Worm (Caenorhabditis elegans) whole organism, late embryonic: ENCODE results near the gene sri-7.

ENCODE experiments used
- C38D4.7 ChIP-seq: fragments of 200-800 bp; sonication (Bioruptor generic); optimal IDR thresholded peaks from 2 replicates; lab custom pipeline; 2018; ENCODE audit warnings: mild to moderate bottlenecking, missing genetic modification characterization, moderate library complexity, missing compliant biosample characterization
- F13H6.1 ChIP-seq: sonication (generic microtip); optimal IDR thresholded peaks from 2 replicates; lab custom pipeline; 2016; ENCODE audit warnings: missing genetic modification characterization, missing compliant biosample characterization
- T23F11.4 ChIP-seq: fragments of 200-800 bp; sonication (Bioruptor generic); optimal IDR thresholded peaks from 2 replicates; lab custom pipeline; 2018; ENCODE audit warnings: mild to moderate bottlenecking, missing genetic modification characterization, missing compliant biosample characterization
- Y22D7AL.16 ChIP-seq: sonication (generic microtip); optimal IDR thresholded peaks from 2 replicates; lab custom pipeline; 2016; ENCODE audit warnings: missing genetic modification characterization, missing compliant biosample characterization
- ahr-1 ChIP-seq: sonication (generic microtip); optimal IDR thresholded peaks from 2 replicates; lab custom pipeline; 2016; ENCODE audit warnings: missing genetic modification characterization, missing compliant biosample characterization
- ceh-14 ChIP-seq: sonication (generic microtip); optimal IDR thresholded peaks from 2 replicates; lab custom pipeline; 2016; ENCODE audit warnings: missing genotype, missing genetic modification characterization, missing compliant biosample characterization
- ceh-18 ChIP-seq: sonication (generic microtip); optimal IDR thresholded peaks from 2 replicates; lab custom pipeline; 2016; ENCODE audit warnings: missing genetic modification characterization, missing compliant biosample characterization
- ceh-22 ChIP-seq: sonication (generic microtip); optimal IDR thresholded peaks from 2 replicates; lab custom pipeline; 2017; ENCODE audit warnings: missing biosample characterization, missing genetic modification characterization
- ceh-31 ChIP-seq: sonication (generic microtip); optimal IDR thresholded peaks from 2 replicates; lab custom pipeline; 2016; ENCODE audit warnings: missing genetic modification characterization, missing compliant biosample characterization
- ceh-34 ChIP-seq: sonication (generic microtip); optimal IDR thresholded peaks from 2 replicates; lab custom pipeline; 2016; ENCODE audit warnings: mild to moderate bottlenecking, missing genetic modification characterization, missing compliant biosample characterization
- ceh-48 ChIP-seq: sonication (generic microtip); optimal IDR thresholded peaks from 2 replicates; lab custom pipeline; 2016; ENCODE audit warnings: missing genetic modification characterization, inconsistent platforms, missing compliant biosample characterization
- dve-1 ChIP-seq: sonication (generic microtip); optimal IDR thresholded peaks from 2 replicates; lab custom pipeline; 2017; ENCODE audit warnings: antibody characterized with exemption, mild to moderate bottlenecking, missing genetic modification characterization, missing compliant biosample characterization
- elt-2 ChIP-seq: sonication (generic microtip); optimal IDR thresholded peaks from 2 replicates; lab custom pipeline; 2016; ENCODE audit warnings: missing genetic modification reagents, missing genetic modification characterization, missing compliant biosample characterization
- elt-4 ChIP-seq: sonication (generic microtip); optimal IDR thresholded peaks from 2 replicates; lab custom pipeline; 2016; ENCODE audit warnings: missing genetic modification characterization, missing compliant biosample characterization
- hlh-13 ChIP-seq: fragments of 200-800 bp; sonication (Bioruptor generic); optimal IDR thresholded peaks from 2 replicates; lab custom pipeline; 2018; ENCODE audit warnings: mild to moderate bottlenecking, missing genetic modification characterization, missing compliant biosample characterization
- hlh-15 ChIP-seq: sonication (generic microtip); optimal IDR thresholded peaks from 2 replicates; lab custom pipeline; 2016; ENCODE audit warnings: missing genetic modification characterization, missing compliant biosample characterization
- hlh-30 ChIP-seq: sonication (generic microtip); optimal IDR thresholded peaks from 2 replicates; lab custom pipeline; 2017; ENCODE audit warnings: antibody characterized with exemption, missing genetic modification characterization, missing compliant biosample characterization; ENCODE audit not compliant: insufficient read depth
- hlh-6 ChIP-seq: sonication (generic microtip); optimal IDR thresholded peaks from 2 replicates; lab custom pipeline; 2016; ENCODE audit warnings: missing genotype, missing genetic modification characterization, missing compliant biosample characterization
- hlh-8 ChIP-seq: sonication (generic microtip); optimal IDR thresholded peaks from 2 replicates; lab custom pipeline; 2016; ENCODE audit warnings: missing genotype, missing genetic modification characterization, missing compliant biosample characterization
- lim-6 ChIP-seq: sonication (generic microtip); optimal IDR thresholded peaks from 2 replicates; lab custom pipeline; 2016; ENCODE audit warnings: missing genetic modification characterization, missing compliant biosample characterization
- npax-4 ChIP-seq: sonication (generic microtip); optimal IDR thresholded peaks from 2 replicates; lab custom pipeline; 2016; ENCODE audit warnings: missing genetic modification characterization, missing compliant biosample characterization
- pat-9 ChIP-seq: fragments of 200-800 bp; sonication (Bioruptor generic); optimal IDR thresholded peaks from 2 replicates; lab custom pipeline; 2018; ENCODE audit warnings: mild to moderate bottlenecking, missing genetic modification characterization, moderate library complexity, missing compliant biosample characterization
- pax-1 ChIP-seq: fragments of 150-350 bp; optimal IDR thresholded peaks from 2 replicates; lab custom pipeline; 2014; ENCODE audit warnings: missing biosample characterization, missing genetic modification characterization
- pha-2 ChIP-seq: sonication (generic microtip); optimal IDR thresholded peaks from 2 replicates; lab custom pipeline; 2017; ENCODE audit warnings: mild to moderate bottlenecking, missing genetic modification characterization, missing compliant biosample characterization
- pha-4 ChIP-seq: fragments of 150-350 bp; optimal IDR thresholded peaks from 2 replicates; lab custom pipeline; 2018; ENCODE audit warnings: missing biosample characterization, missing genetic modification reagents, missing genetic modification characterization
- pros-1 ChIP-seq: fragments of 150-350 bp; optimal IDR thresholded peaks from 2 replicates; lab custom pipeline; 2014; ENCODE audit warnings: missing biosample characterization, missing genetic modification reagents, missing genetic modification characterization
- rnt-1 ChIP-seq: sonication (generic microtip); optimal IDR thresholded peaks from 2 replicates; lab custom pipeline; 2016; ENCODE audit warnings: missing genetic modification characterization, missing compliant biosample characterization
- sdc-2 ChIP-seq: sonication (generic microtip); optimal IDR thresholded peaks from 2 replicates; lab custom pipeline; 2016; ENCODE audit warnings: missing genotype, missing genetic modification characterization, missing compliant biosample characterization
- syd-9 ChIP-seq: sonication (generic microtip); optimal IDR thresholded peaks from 2 replicates; lab custom pipeline; 2016; ENCODE audit warnings: mild to moderate bottlenecking, missing genetic modification characterization, moderate library complexity, missing compliant biosample characterization
- tbx-2 ChIP-seq: sonication (generic microtip); optimal IDR thresholded peaks from 2 replicates; lab custom pipeline; 2016; ENCODE audit warnings: missing genetic modification characterization, missing compliant biosample characterization
- ttx-3 ChIP-seq: sonication (generic microtip); optimal IDR thresholded peaks from 2 replicates; lab custom pipeline; 2016; ENCODE audit warnings: missing genetic modification reagents, missing genetic modification characterization, missing compliant biosample characterization
- unc-3 ChIP-seq, 2 experiments: fragments of 200-800 bp in 1 of 2; sonication (Bioruptor generic) in 1 of 2; sonication (generic microtip) in 1 of 2; conservative IDR thresholded peaks in 1 of 2; optimal IDR thresholded peaks in 1 of 2; 2 replicates each; pipeline versions ENCODE4 v1.3.6 to Lab custom; 2016 to 2022; ENCODE audit warnings: missing compliant biosample characterization in 2 of 2, missing genetic modification characterization in 2 of 2, missing genetic modification reagents in 1 of 2
- unc-42 ChIP-seq: sonication (generic microtip); optimal IDR thresholded peaks from 2 replicates; lab custom pipeline; 2016; ENCODE audit warnings: missing genotype, missing genetic modification characterization, missing compliant biosample characterization
- unc-55 ChIP-seq: sonication (generic microtip); optimal IDR thresholded peaks from 2 replicates; lab custom pipeline; 2017; ENCODE audit warnings: missing biosample characterization, missing genetic modification reagents, missing genetic modification characterization
- zip-5 ChIP-seq: sonication (generic microtip); optimal IDR thresholded peaks from 2 replicates; lab custom pipeline; 2016; ENCODE audit warnings: missing genetic modification characterization, missing compliant biosample characterization
- ztf-16 ChIP-seq: sonication (generic microtip); optimal IDR thresholded peaks from 2 replicates; lab custom pipeline; 2017; ENCODE audit warnings: missing genetic modification characterization, missing compliant biosample characterization

Gene sri-7

ce11 chrV:15377903-15378302 is 22.2 kb upstream of the sri-7 start, which contains the start of gene srh-122:
Gene srh-122 (minus strand): TSS chrV:15378003.
- TF ChIP-seq pros-1 (tag; lab: Kevin White, UChicago) (no peak), lim-6 (tag; lab: Kevin White, UChicago) (no peak), ceh-48 (tag; lab: Kevin White, UChicago) (no peak), dve-1 (no peak), pha-4 (tag; lab: Kevin White, UChicago) (no peak), hlh-6 (no peak), hlh-8 (tag; lab: Kevin White, UChicago) (no peak), elt-4 (tag; lab: Kevin White, UChicago) (no peak), ztf-16 (tag; lab: Kevin White, UChicago) (no peak), rnt-1 (tag; lab: Kevin White, UChicago) (no peak), ceh-18 (tag; lab: Kevin White, UChicago) (no peak), ceh-22 (tag; lab: Kevin White, UChicago) (no peak), C38D4.7 (GFP tag; lab: Kevin White, UChicago) (no peak), ceh-31 (no peak), hlh-30 (no peak), sdc-2 (tag; lab: Kevin White, UChicago) (no peak), ahr-1 (tag; lab: Kevin White, UChicago) (no peak)

ce11 chrV:15379817-15380216 is 20.3 kb upstream of the sri-7 start, which contains the start of gene srh-251:
Gene srh-251 (minus strand): TSS chrV:15379917.
- TF ChIP-seq pat-9 (tag; lab: Kevin White, UChicago) (no peak), hlh-6 (no peak), ztf-16 (tag; lab: Kevin White, UChicago) (no peak), unc-42 (no peak), T23F11.4 (GFP tag; lab: Kevin White, UChicago) (no peak), ceh-34 (tag; lab: Kevin White, UChicago) (no peak), npax-4 (tag; lab: Kevin White, UChicago) (no peak), F13H6.1 (no peak), unc-3 (GFP tag; conservative IDR thresholded peaks at IDR 0.05; lab: Robert Waterston, UW) (no peak), unc-3 (tag; optimal IDR thresholded peaks at IDR 0.05; lab: Kevin White, UChicago) (no peak), pax-1 (tag; lab: Kevin White, UChicago) (no peak), hlh-30 (no peak), ttx-3 (tag; lab: Kevin White, UChicago) (no peak)

- TF ChIP-seq unc-42 (no peak), hlh-13 (GFP tag; lab: Kevin White, UChicago) (no peak), npax-4 (tag; lab: Kevin White, UChicago) (no peak), pha-2 (tag; lab: Kevin White, UChicago) (no peak), elt-2 (tag; lab: Kevin White, UChicago) (no peak), ceh-14 (tag; lab: Kevin White, UChicago) (no peak), hlh-15 (tag; lab: Kevin White, UChicago) (no peak), zip-5 (no peak)
Observed at ce11 chrV:15380857-15381256, 19.3 kb upstream of the sri-7 start, which contains the start of gene dhs-23. Gene dhs-23 (plus strand): TSS chrV:15381219.

ce11 chrV:15383739-15384138 is 16.4 kb upstream of the sri-7 start, which contains the start of gene str-88:
Gene str-88 (minus strand): TSS chrV:15383839.
- TF ChIP-seq unc-55 (GFP tag; lab: Kevin White, UChicago) (no peak), syd-9 (no peak), pha-4 (tag; lab: Kevin White, UChicago) (no peak), Y22D7AL.16 (tag; lab: Kevin White, UChicago) (no peak), tbx-2 (tag; lab: Kevin White, UChicago) (no peak), dve-1 (no peak), elt-4 (tag; lab: Kevin White, UChicago) (no peak), C38D4.7 (GFP tag; lab: Kevin White, UChicago) (no peak), zip-5 (no peak)
